Worm (Caenorhabditis elegans): ENCODE data around the gene T05A1.5.

- TF ChIP-seq C34B4.2 (tag; optimal IDR thresholded peaks at IDR 0.05) = no peak
- TF ChIP-seq efl-1 (optimal IDR thresholded peaks at IDR 0.05) = no peak
- no peak for TF ChIP-seq efl-1 (GFP tag; optimal IDR thresholded peaks at IDR 0.05 in 1 of 2)
- TF ChIP-seq skn-1 (tag; optimal IDR thresholded peaks at IDR 0.05) = no peak
- TF ChIP-seq nhr-28 (tag; optimal IDR thresholded peaks at IDR 0.05) = no peak
- no peak for TF ChIP-seq alr-1 (tag; optimal IDR thresholded peaks at IDR 0.05; ENCODE audit: borderline replicate concordance)
- no peak for TF ChIP-seq nhr-19 (GFP tag; conservative IDR thresholded peaks at IDR 0.05)
- TF ChIP-seq nhr-237 (tag; optimal IDR thresholded peaks at IDR 0.05) = no peak
- no peak for TF ChIP-seq ztf-4 (tag; optimal IDR thresholded peaks at IDR 0.05)
- no peak for TF ChIP-seq nhr-76 (tag; optimal IDR thresholded peaks at IDR 0.05)
- TF ChIP-seq sptf-1 (tag; optimal IDR thresholded peaks at IDR 0.05) = no peak
- TF ChIP-seq xbp-1 (tag; optimal IDR thresholded peaks at IDR 0.05) = no peak
- no peak for TF ChIP-seq pqm-1 (tag; optimal IDR thresholded peaks at IDR 0.05)
- TF ChIP-seq unc-62 (GFP tag; optimal IDR thresholded peaks at IDR 0.05) = no peak
- no peak for TF ChIP-seq mep-1 (tag; optimal IDR thresholded peaks at IDR 0.05)
These were observed 48.0 kb upstream of the T05A1.5 start, which contains the start of gene sru-4 for ce11 chrIV:9498088-9498487.

All from whole organism, L1 larva.